Worm (Caenorhabditis elegans): ENCODE data around the gene pos-1.
A peak's percentile ranks its signal among the peaks of the same experiment; 100 is the strongest.

The pos-1 gene

DNA sequence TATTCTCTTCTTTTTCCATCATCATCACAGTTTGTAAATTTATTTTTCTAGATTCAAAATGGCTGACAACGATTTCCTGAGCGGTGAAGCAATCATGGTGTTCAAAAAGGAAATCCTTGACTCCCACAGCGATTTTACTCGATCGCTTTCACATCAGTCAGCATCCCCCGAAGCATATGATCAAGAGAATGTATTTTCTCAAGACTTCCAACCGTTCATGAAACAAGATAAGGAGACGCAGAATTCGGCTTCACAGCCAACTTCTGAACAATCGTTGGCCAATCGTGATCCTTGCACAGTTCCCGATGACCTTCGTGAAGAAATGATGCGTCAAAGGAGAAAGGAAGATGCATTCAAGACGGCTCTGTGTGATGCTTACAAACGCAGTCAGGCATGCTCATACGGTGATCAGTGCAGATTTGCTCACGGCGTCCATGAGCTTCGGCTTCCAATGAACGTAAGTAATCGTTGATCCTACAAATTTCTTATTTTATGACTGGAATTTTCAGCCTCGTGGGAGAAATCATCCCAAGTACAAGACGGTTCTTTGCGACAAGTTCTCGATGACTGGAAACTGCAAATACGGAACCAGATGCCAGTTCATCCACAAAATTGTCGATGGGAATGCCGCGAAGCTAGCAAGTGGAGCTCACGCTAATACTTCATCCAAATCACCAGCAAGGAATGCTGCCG is at the start of gene pos-1:
pos-1 (plus strand) TSS at position 51 of the 693 bp plus-strand sequence.
- no peak for TF ChIP-seq duxl-1 (tag; optimal IDR thresholded peaks at IDR 0.05; ENCODE audit: poor library complexity)
- TF ChIP-seq aha-1 (tag): peak; percentile 97

DNA sequence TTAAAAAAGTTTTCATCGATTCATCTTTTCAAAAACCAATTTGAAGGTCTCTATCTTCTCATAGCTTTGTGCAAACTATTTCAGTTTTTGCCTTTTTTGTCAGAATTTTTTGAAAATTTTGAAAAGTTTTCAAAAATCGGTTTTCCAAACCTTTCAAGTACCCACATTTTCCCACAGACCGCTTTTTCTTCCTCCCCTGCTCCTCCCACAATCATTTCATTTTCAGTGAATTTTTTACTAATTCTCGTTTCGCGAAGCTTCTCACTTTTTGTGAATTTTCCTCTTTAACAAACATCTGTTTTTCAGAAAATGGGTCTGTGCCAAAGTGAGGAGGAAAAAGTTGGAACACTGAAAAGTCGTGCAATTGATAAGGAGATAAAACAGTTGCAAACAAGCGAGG is 43.2 kb upstream of the pos-1 start, which contains the start of gene gpa-2:
gpa-2 (plus strand) TSS at position 301 of the 400 bp plus-strand sequence.
- TF ChIP-seq jun-1 (tag; optimal IDR thresholded peaks at IDR 0.05) (no peak), lsy-2 (tag; optimal IDR thresholded peaks at IDR 0.05) (no peak), pqm-1 (tag; optimal IDR thresholded peaks at IDR 0.05) (no peak), vab-7 (GFP tag; IDR thresholded peaks at IDR 0.05) (no peak), nhr-11 (tag; optimal IDR thresholded peaks at IDR 0.05) (no peak), snpc-1.2 (GFP tag; IDR thresholded peaks at IDR 0.05) (no peak), php-3 (GFP tag; IDR thresholded peaks at IDR 0.05) (no peak), mep-1 (tag; optimal IDR thresholded peaks at IDR 0.05) (no peak), nhr-237 (tag; optimal IDR thresholded peaks at IDR 0.05) (no peak), egl-43 (GFP tag; IDR thresholded peaks at IDR 0.05) (no peak), spr-3 (GFP tag; optimal IDR thresholded peaks at IDR 0.05) (no peak)

DNA sequence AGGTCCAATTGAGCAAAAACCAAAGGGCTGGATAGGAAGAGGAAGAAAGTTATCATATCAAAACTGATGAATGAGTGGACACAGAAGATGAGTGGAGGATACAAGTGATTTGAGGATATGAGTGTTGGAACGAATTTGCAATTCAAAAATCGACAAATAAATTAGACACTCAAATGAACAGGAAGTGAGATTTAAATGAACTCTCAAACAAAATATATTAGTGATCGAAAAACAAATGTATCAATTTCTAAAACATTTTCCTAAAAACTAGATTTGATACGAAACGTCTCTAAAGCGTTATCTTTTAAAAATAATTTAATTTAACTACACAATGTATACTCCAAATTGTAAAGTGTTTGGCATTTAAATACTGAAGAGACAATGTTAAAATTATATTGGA is 38.5 kb upstream of the pos-1 start, which contains the start of gene F38E1.10:
F38E1.10 (minus strand) TSS at position 101 of the 400 bp plus-strand sequence.
- TF ChIP-seq T20F7.1 (GFP tag; optimal IDR thresholded peaks at IDR 0.05) (no peak), unc-62 (GFP tag; optimal IDR thresholded peaks at IDR 0.05 in 1 of 2) (peak in 1 of 2 experiments; percentile 6), unc-62 (tag; optimal IDR thresholded peaks at IDR 0.05) (no peak)

DNA sequence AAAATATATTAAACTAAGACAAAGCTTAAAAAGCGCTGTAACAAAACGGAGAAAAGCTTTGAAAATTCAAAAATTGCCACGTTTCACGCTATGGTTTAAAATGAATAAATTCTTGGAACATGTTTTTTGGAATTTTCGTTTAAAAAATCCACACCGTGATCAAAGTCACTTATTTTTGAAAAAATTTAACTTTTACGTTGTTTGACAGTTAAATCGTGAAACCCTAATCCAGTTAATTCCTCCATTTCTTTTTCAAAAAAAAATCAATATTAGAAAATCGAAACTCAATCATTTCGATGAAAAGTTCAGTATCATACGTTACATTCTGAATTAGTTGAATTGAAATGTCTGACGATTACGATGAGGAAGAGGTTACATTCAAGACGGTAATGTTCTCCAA is 38.0 kb upstream of the pos-1 start, which contains the start of gene F38E1.3:
F38E1.3 (plus strand) TSS at position 301 of the 400 bp plus-strand sequence.
- TF ChIP-seq spr-1 (tag; optimal IDR thresholded peaks at IDR 0.05): no peak
- TF ChIP-seq lin-13 (GFP tag; optimal IDR thresholded peaks at IDR 0.05): no peak

DNA sequence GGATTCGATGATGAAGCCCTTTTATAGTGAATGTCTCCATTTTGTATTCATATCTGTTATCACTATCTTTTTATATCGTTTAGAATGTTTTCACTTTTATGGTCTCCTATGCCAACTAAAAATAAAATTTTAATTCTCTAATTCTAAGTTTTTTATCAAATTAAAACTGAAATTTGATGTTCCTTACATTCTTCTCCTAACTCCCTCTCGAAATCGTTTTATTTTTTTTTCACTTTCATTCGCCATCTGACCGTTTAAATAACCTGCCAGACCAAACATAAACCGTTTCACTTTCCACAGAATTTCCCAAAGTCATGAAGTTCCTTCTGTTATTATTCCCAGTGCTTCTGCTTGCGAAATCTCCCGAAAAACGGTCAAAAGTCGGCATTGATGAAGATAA is 34.7 kb upstream of the pos-1 start, which contains the start of gene F52E1.5:
F52E1.5 (plus strand) TSS at position 301 of the 400 bp plus-strand sequence.
- no peak for TF ChIP-seq zip-2 (tag; optimal IDR thresholded peaks at IDR 0.05)
- TF ChIP-seq lin-15B (tag; optimal IDR thresholded peaks at IDR 0.05): no peak
- TF ChIP-seq Y105C5A.15 (GFP tag; IDR thresholded peaks at IDR 0.05): no peak
- no peak for TF ChIP-seq nhr-25 (tag; optimal IDR thresholded peaks at IDR 0.05; ENCODE audit: borderline replicate concordance, insufficient read depth)
- no peak for TF ChIP-seq madf-5 (GFP tag; IDR thresholded peaks at IDR 0.05)
- no peak for TF ChIP-seq daf-16 (GFP tag; optimal IDR thresholded peaks at IDR 0.05)
- no peak for TF ChIP-seq daf-16 (tag; optimal IDR thresholded peaks at IDR 0.05)
- TF ChIP-seq ama-1 (optimal IDR thresholded peaks at IDR 0.05): no peak
- TF ChIP-seq set-16 (GFP tag; IDR thresholded peaks at IDR 0.05): no peak
- no peak for TF ChIP-seq nhr-10 (tag; optimal IDR thresholded peaks at IDR 0.05)
- TF ChIP-seq mes-2 (tag; optimal IDR thresholded peaks at IDR 0.05; ENCODE audit: poor library complexity, severe bottlenecking): no peak
- no peak for TF ChIP-seq F26F4.8 (GFP tag; conservative IDR thresholded peaks at IDR 0.05)
- TF ChIP-seq ztf-7 (tag; optimal IDR thresholded peaks at IDR 0.05): no peak
- no peak for TF ChIP-seq hlh-30 (tag; optimal IDR thresholded peaks at IDR 0.05; ENCODE audit: insufficient read depth)
- TF ChIP-seq nhr-48 (tag; optimal IDR thresholded peaks at IDR 0.05): no peak
- no peak for TF ChIP-seq Y48G9A.11 (GFP tag; IDR thresholded peaks at IDR 0.05)
- TF ChIP-seq F10B5.3 (tag; optimal IDR thresholded peaks at IDR 0.05): no peak
- TF ChIP-seq dmd-6 (GFP tag; IDR thresholded peaks at IDR 0.05): no peak
- TF ChIP-seq ZK546.5 (tag; optimal IDR thresholded peaks at IDR 0.05): no peak
- TF ChIP-seq lir-3 (tag; optimal IDR thresholded peaks at IDR 0.05): no peak
- no peak for TF ChIP-seq aha-1 (tag)
